Fruit fly (Drosophila melanogaster) whole organism, adult: ENCODE measurements around the gene CG7772.

Experiments used
- CG11617 ChIP-seq: fragments of 200-800 bp; sonication (Bioruptor generic); optimal IDR thresholded peaks from 2 replicates; lab custom pipeline; 2017; ENCODE audit warnings: mild to moderate bottlenecking, missing biosample characterization, missing genetic modification reagents, missing genetic modification characterization
- CG12768 ChIP-seq: fragments of 200-800 bp; sonication (Bioruptor generic); optimal IDR thresholded peaks from 2 replicates; lab custom pipeline; 2017; ENCODE audit warnings: missing biosample characterization, missing genetic modification characterization, mild to moderate bottlenecking, moderate library complexity, missing genetic modification reagents
- CG1620 ChIP-seq: fragments of 200-800 bp; sonication (Bioruptor generic); optimal IDR thresholded peaks from 2 replicates; lab custom pipeline; 2016; ENCODE audit warnings: missing biosample characterization, missing genetic modification characterization
- CG7045 ChIP-seq: fragments of 200-800 bp; sonication (Bioruptor generic); optimal IDR thresholded peaks from 2 replicates; lab custom pipeline; 2017; ENCODE audit warnings: missing biosample characterization, mild to moderate bottlenecking, missing genetic modification characterization
- CG7101 ChIP-seq: fragments of 200-800 bp; sonication (Bioruptor generic); optimal IDR thresholded peaks from 2 replicates; lab custom pipeline; 2018; ENCODE audit warnings: missing biosample characterization, mild to moderate bottlenecking, missing genetic modification characterization, moderate library complexity
- Clk ChIP-seq: fragments of 200-800 bp; sonication (Bioruptor generic); optimal IDR thresholded peaks from 2 replicates; lab custom pipeline; 2017; ENCODE audit warnings: missing biosample characterization, missing genetic modification characterization
- Crg-1 ChIP-seq: fragments of 200-800 bp; sonication (Bioruptor generic); optimal IDR thresholded peaks from 2 replicates; lab custom pipeline; 2016; ENCODE audit warnings: missing biosample characterization, missing genetic modification characterization
- Mnt ChIP-seq: fragments of 200-800 bp; sonication (Bioruptor generic); optimal IDR thresholded peaks from 2 replicates; lab custom pipeline; 2016; ENCODE audit warnings: missing biosample characterization, mild to moderate bottlenecking, missing genetic modification characterization
- cic ChIP-seq: fragments of 200-800 bp; sonication (Bioruptor generic); optimal IDR thresholded peaks from 2 replicates; lab custom pipeline; 2017; ENCODE audit warnings: missing biosample characterization, mild to moderate bottlenecking, missing genetic modification characterization, moderate library complexity
- ovo ChIP-seq: fragments of 200-800 bp; sonication (Bioruptor generic); optimal IDR thresholded peaks from 2 replicates; lab custom pipeline; 2016; ENCODE audit warnings: missing biosample characterization, missing genetic modification characterization
- toe ChIP-seq: fragments of 200-800 bp; sonication (Bioruptor generic); optimal IDR thresholded peaks from 2 replicates; lab custom pipeline; 2016; ENCODE audit warnings: missing biosample characterization, missing genetic modification characterization

dm6 chrX:17910606-17910940 lies 3.5 kb upstream of the CG7772 start:
- no peak for TF ChIP-seq CG7045 (GFP tag; lab: Kevin White, UChicago)
- TF ChIP-seq CG7101 (tag; lab: Kevin White, UChicago) = no peak
- TF ChIP-seq CG11617 (GFP tag; lab: Kevin White, UChicago) = no peak
- no peak for TF ChIP-seq ovo (GFP tag; lab: Kevin White, UChicago)
- no peak for TF ChIP-seq Clk (GFP tag; lab: Kevin White, UChicago)
- TF ChIP-seq Crg-1 (GFP tag; lab: Kevin White, UChicago) = no peak
- no peak for TF ChIP-seq toe (GFP tag; lab: Kevin White, UChicago)
- TF ChIP-seq CG12768 (GFP tag; lab: Kevin White, UChicago) = no peak
- TF ChIP-seq cic (GFP tag; lab: Kevin White, UChicago) = no peak
- TF ChIP-seq Mnt (GFP tag; lab: Kevin White, UChicago) = no peak
- TF ChIP-seq CG1620 (GFP tag; lab: Kevin White, UChicago) = no peak
